Worm (Caenorhabditis elegans) whole organism, L4 larva: Measurements from ENCODE around the gene K09E2.2.

ENCODE experiments used
- F44E2.7 ChIP-seq: fragments of 200-800 bp; sonication (Bioruptor generic); IDR thresholded peaks from 2 replicates; pipeline ENCODE4 v2.1.2; 2022; ENCODE audit warnings: missing genetic modification characterization, missing compliant biosample characterization
- R02D3.7 ChIP-seq: fragments of 150-350 bp; sonication (generic microtip); optimal IDR thresholded peaks from 3 replicates; lab custom pipeline; 2014; ENCODE audit warnings: missing biosample characterization, missing genetic modification characterization
- T20F7.1 ChIP-seq: fragments of 200-800 bp; sonication (Bioruptor generic); optimal IDR thresholded peaks from 2 replicates; lab custom pipeline; 2018; ENCODE audit warnings: mild to moderate bottlenecking, missing genetic modification characterization, missing compliant biosample characterization
- T26A8.4 ChIP-seq: fragments of 200-800 bp; sonication (Bioruptor generic); IDR thresholded peaks from 2 replicates; pipeline ENCODE4 v1.3.6; 2022; ENCODE audit warnings: missing genetic modification characterization, missing compliant biosample characterization
- Y5F2A.4 ChIP-seq: fragments of 200-800 bp; sonication (Bioruptor generic); optimal IDR thresholded peaks from 2 replicates; lab custom pipeline; 2018; ENCODE audit warnings: mild to moderate bottlenecking, missing genetic modification characterization, missing compliant biosample characterization
- Y75B8A.6 ChIP-seq: fragments of 200-800 bp; sonication (Bioruptor generic); IDR thresholded peaks from 2 replicates; pipeline ENCODE4 v1.3.6; 2022; ENCODE audit warnings: missing genetic modification reagents, missing genetic modification characterization, missing compliant biosample characterization
- aha-1 ChIP-seq: fragments of 150-350 bp; peaks from one replicate; lab custom pipeline; 2014; ENCODE audit warnings: missing biosample characterization, missing genetic modification characterization
- aly-2 ChIP-seq: sonication (generic microtip); optimal IDR thresholded peaks from 2 replicates; lab custom pipeline; 2018; ENCODE audit warnings: missing biosample characterization, missing genetic modification characterization
- arid-1 ChIP-seq: fragments of 200-800 bp; sonication (Bioruptor generic); conservative IDR thresholded peaks from 2 replicates; pipeline ENCODE4 v1.3.6; 2022; ENCODE audit warnings: missing genetic modification reagents, missing genetic modification characterization, missing compliant biosample characterization
- attf-4 ChIP-seq: sonication (generic microtip); optimal IDR thresholded peaks from 3 replicates; lab custom pipeline; 2017; ENCODE audit warnings: missing biosample characterization, missing genetic modification characterization
- ceh-20 ChIP-seq: fragments of 200-800 bp; sonication (Bioruptor generic); IDR thresholded peaks from 2 replicates; pipeline ENCODE4 v1.3.6; 2022; ENCODE audit warnings: missing genetic modification reagents, missing genetic modification characterization, missing compliant biosample characterization
- daf-16 ChIP-seq, 3 experiments: sonication (generic microtip); optimal IDR thresholded peaks; 2 replicates each; lab custom pipeline; 2016 to 2017; ENCODE audit warnings: missing genetic modification characterization in 3 of 3, missing genetic modification reagents in 3 of 3, mild to moderate bottlenecking in 2 of 3, missing compliant biosample characterization in 2 of 3, missing biosample characterization in 1 of 3, moderate library complexity in 1 of 3
- daf-19 ChIP-seq: fragments of 200-800 bp; sonication (Bioruptor generic); conservative IDR thresholded peaks from 2 replicates; pipeline ENCODE4 v1.3.6; 2022; ENCODE audit warnings: missing genetic modification characterization, missing compliant biosample characterization
- dmd-8 ChIP-seq: fragments of 200-800 bp; sonication (Bioruptor generic); IDR thresholded peaks from 2 replicates; pipeline ENCODE4 v1.3.6; 2022; ENCODE audit warnings: missing genetic modification characterization, missing compliant biosample characterization
- fkh-10 ChIP-seq: fragments of 150-350 bp; optimal IDR thresholded peaks from 2 replicates; lab custom pipeline; 2014; ENCODE audit warnings: missing biosample characterization, missing genetic modification reagents, missing genetic modification characterization
- hlh-30 ChIP-seq: sonication (generic microtip); optimal IDR thresholded peaks from 2 replicates; lab custom pipeline; 2017; ENCODE audit warnings: antibody characterized with exemption, mild to moderate bottlenecking, missing genetic modification characterization, missing compliant biosample characterization; ENCODE audit not compliant: insufficient read depth
- lin-38 ChIP-seq: fragments of 200-800 bp; sonication (Bioruptor generic); IDR thresholded peaks from 2 replicates; pipeline ENCODE4 v1.3.6; 2022; ENCODE audit warnings: missing genetic modification reagents, missing genetic modification characterization, missing compliant biosample characterization
- mes-2 ChIP-seq: sonication (generic microtip); optimal IDR thresholded peaks from 2 replicates; lab custom pipeline; 2016; ENCODE audit warnings: missing genotype, mild to moderate bottlenecking, missing genetic modification characterization, missing compliant biosample characterization; ENCODE audit not compliant: poor library complexity, severe bottlenecking
- nhr-10 ChIP-seq: fragments of 150-350 bp; optimal IDR thresholded peaks from 2 replicates; lab custom pipeline; 2014; ENCODE audit warnings: missing biosample characterization, missing genetic modification characterization
- nhr-111 ChIP-seq: fragments of 200-800 bp; sonication (Bioruptor generic); optimal IDR thresholded peaks from 2 replicates; lab custom pipeline; 2018; ENCODE audit warnings: mild to moderate bottlenecking, missing genetic modification characterization, missing compliant biosample characterization
- nhr-237 ChIP-seq: sonication (generic microtip); optimal IDR thresholded peaks from 2 replicates; lab custom pipeline; 2017; ENCODE audit warnings: missing biosample characterization, missing genetic modification characterization
- nhr-28 ChIP-seq: fragments of 150-350 bp; optimal IDR thresholded peaks from 2 replicates; lab custom pipeline; 2014; ENCODE audit warnings: missing biosample characterization, missing genetic modification characterization
- nhr-48 ChIP-seq: sonication (generic microtip); optimal IDR thresholded peaks from 2 replicates; lab custom pipeline; 2016; ENCODE audit warnings: mild to moderate bottlenecking, missing genetic modification characterization, missing compliant biosample characterization
- nhr-6 ChIP-seq: fragments of 150-350 bp; optimal IDR thresholded peaks from 2 replicates; lab custom pipeline; 2014; ENCODE audit warnings: missing biosample characterization, missing genetic modification characterization
- php-3 ChIP-seq: fragments of 200-800 bp; sonication (Bioruptor generic); IDR thresholded peaks from 2 replicates; pipeline ENCODE4 v1.3.6; 2022; ENCODE audit warnings: missing genetic modification reagents, missing genetic modification characterization, missing compliant biosample characterization
- saeg-2 ChIP-seq: fragments of 200-800 bp; sonication (Bioruptor generic); IDR thresholded peaks from 2 replicates; pipeline ENCODE4 v1.3.6; 2022; ENCODE audit warnings: missing genetic modification reagents, missing genetic modification characterization, missing compliant biosample characterization
- sdz-12 ChIP-seq: fragments of 200-800 bp; sonication (Bioruptor generic); optimal IDR thresholded peaks from 2 replicates; lab custom pipeline; 2018; ENCODE audit warnings: mild to moderate bottlenecking, missing genetic modification characterization, missing compliant biosample characterization
- skn-1 ChIP-seq: fragments of 150-350 bp; optimal IDR thresholded peaks from 2 replicates; lab custom pipeline; 2014; ENCODE audit warnings: missing biosample characterization, missing genetic modification characterization
- tra-1 ChIP-seq: fragments of 200-800 bp; sonication (Bioruptor generic); IDR thresholded peaks from 2 replicates; pipeline ENCODE4 v1.3.6; 2022; ENCODE audit warnings: missing genetic modification reagents, missing genetic modification characterization, missing compliant biosample characterization
- unc-39 ChIP-seq: sonication (generic microtip); optimal IDR thresholded peaks from 2 replicates; lab custom pipeline; 2017; ENCODE audit warnings: missing biosample characterization, missing genetic modification characterization
- unc-62 ChIP-seq, 3 experiments: fragments of 150-350 bp in 1 of 3; sonication (generic microtip); optimal IDR thresholded peaks in 2 of 3; peaks in 1 of 3; 1 replicate in 1 of 3; 2 replicates in 2 of 3; lab custom pipeline; 2014 to 2017; ENCODE audit warnings: missing biosample characterization in 3 of 3, missing genetic modification characterization in 3 of 3, missing genetic modification reagents in 3 of 3, missing genotype in 1 of 3
- zfp-3 ChIP-seq: fragments of 200-800 bp; sonication (Bioruptor generic); conservative IDR thresholded peaks from 2 replicates; pipeline ENCODE4 v1.3.6; 2022; ENCODE audit warnings: missing genetic modification reagents, missing genetic modification characterization, missing compliant biosample characterization
- ztf-11 ChIP-seq: fragments of 150-350 bp; optimal IDR thresholded peaks from 2 replicates; lab custom pipeline; 2014; ENCODE audit warnings: missing biosample characterization, missing genetic modification characterization

K09E2.2 gene

ce11 chrX:8676088-8676779 is 3.4 kb downstream of the K09E2.2 start (continued):
- TF ChIP-seq daf-16 (GFP tag; optimal IDR thresholded peaks at IDR 0.05; lab: Kevin White, UChicago) (peak in 1 of 2 experiments; percentile 3), daf-16 (tag; optimal IDR thresholded peaks at IDR 0.05; lab: Kevin White, UChicago) (peak; percentile 69), nhr-48 (tag; lab: Kevin White, UChicago) (peak; percentile 86), mes-2 (no peak), T26A8.4 (GFP tag; lab: Robert Waterston, UW) (no peak), nhr-6 (tag; lab: Kevin White, UChicago) (no peak), Y5F2A.4 (GFP tag; lab: Kevin White, UChicago) (no peak), nhr-111 (GFP tag; lab: Kevin White, UChicago) (no peak), lin-38 (GFP tag; lab: Robert Waterston, UW) (no peak), unc-39 (tag; lab: Kevin White, UChicago) (no peak), zfp-3 (GFP tag; lab: Robert Waterston, UW) (no peak)

- TF ChIP-seq aly-2 (tag; lab: Kevin White, UChicago): no peak
- peak in 1 of 2 experiments; percentile 96 for TF ChIP-seq unc-62 (GFP tag; optimal IDR thresholded peaks at IDR 0.05 in 1 of 2; lab: Kevin White, UChicago)
- no peak for TF ChIP-seq unc-62 (tag; optimal IDR thresholded peaks at IDR 0.05; lab: Kevin White, UChicago)
These were observed 4.5 kb downstream of the K09E2.2 start for ce11 chrX:8677320-8677719.

DNA sequence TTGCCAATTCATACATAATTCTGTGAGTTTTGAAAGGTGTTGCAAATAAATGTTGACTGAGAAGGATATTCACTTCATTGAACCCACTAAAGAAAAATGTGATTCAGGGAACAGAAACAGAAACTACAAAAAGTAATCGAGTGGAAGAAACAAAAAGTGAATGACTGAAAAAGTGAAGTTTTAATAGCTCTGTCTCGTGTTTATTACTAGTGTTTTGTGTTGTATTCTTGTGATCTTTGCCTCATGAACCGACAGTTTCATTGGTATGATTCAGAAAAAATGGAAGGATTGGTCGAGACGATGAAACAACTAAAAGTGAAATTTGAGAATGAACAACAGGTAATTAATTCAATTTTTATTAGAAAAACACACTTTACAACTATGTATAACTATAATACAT is 5.0 kb downstream of the K09E2.2 start:
- no peak for TF ChIP-seq nhr-10 (tag; lab: Kevin White, UChicago)
- no peak for TF ChIP-seq T20F7.1 (GFP tag; lab: Kevin White, UChicago)
- no peak for TF ChIP-seq tra-1 (GFP tag; lab: Robert Waterston, UW)
- TF ChIP-seq nhr-28 (tag; lab: Kevin White, UChicago): peak; percentile 58
- no peak for TF ChIP-seq php-3 (GFP tag; lab: Robert Waterston, UW)
- no peak for TF ChIP-seq attf-4 (tag; lab: Kevin White, UChicago)
- no peak for TF ChIP-seq fkh-10 (GFP tag; lab: Kevin White, UChicago)
- TF ChIP-seq hlh-30 (tag; lab: Kevin White, UChicago): peak; percentile 64
- TF ChIP-seq unc-62 (GFP tag; optimal IDR thresholded peaks at IDR 0.05 in 1 of 2; lab: Kevin White, UChicago): peak in 1 of 2 experiments; percentile 37
- no peak for TF ChIP-seq unc-62 (tag; optimal IDR thresholded peaks at IDR 0.05; lab: Kevin White, UChicago)

DNA sequence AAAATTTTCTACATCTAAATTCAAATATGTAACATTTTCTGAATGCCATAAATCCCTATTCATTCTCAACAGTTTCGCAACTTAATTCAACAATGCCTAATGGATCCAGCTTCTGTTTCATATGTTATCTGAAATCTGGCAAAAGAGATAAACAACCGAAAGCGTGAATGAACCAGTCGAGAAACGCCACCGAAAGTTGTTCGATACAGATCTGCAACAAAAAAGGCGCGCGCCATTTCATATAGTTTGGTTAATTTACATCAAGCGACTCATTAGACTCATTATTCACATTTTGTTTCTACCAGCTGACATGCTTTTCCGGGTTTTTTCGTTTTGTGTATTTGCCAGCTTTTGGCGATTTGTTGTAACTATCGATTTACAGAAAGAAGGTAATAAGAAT is 8.7 kb downstream of the K09E2.2 start, which contains the start of gene K09E2.1:
K09E2.1 (plus strand) TSS at position 301 of the 400 bp plus-strand sequence.
- TF ChIP-seq ceh-20 (no peak), Y75B8A.6 (GFP tag; lab: Robert Waterston, UW) (no peak), sdz-12 (GFP tag; lab: Kevin White, UChicago) (no peak), aha-1 (tag; lab: Kevin White, UChicago) (no peak), arid-1 (no peak)

- TF ChIP-seq mes-2 (no peak), F44E2.7 (GFP tag; lab: Robert Waterston, UW) (no peak), R02D3.7 (no peak), nhr-28 (tag; lab: Kevin White, UChicago) (no peak)
- TF ChIP-seq, all 104 proteins: peak for 0
These were observed 24.7 kb downstream of the K09E2.2 start, which contains the start of gene frpr-8 for ce11 chrX:8697517-8697916. frpr-8 (plus strand) TSS chrX:8697817.

DNA sequence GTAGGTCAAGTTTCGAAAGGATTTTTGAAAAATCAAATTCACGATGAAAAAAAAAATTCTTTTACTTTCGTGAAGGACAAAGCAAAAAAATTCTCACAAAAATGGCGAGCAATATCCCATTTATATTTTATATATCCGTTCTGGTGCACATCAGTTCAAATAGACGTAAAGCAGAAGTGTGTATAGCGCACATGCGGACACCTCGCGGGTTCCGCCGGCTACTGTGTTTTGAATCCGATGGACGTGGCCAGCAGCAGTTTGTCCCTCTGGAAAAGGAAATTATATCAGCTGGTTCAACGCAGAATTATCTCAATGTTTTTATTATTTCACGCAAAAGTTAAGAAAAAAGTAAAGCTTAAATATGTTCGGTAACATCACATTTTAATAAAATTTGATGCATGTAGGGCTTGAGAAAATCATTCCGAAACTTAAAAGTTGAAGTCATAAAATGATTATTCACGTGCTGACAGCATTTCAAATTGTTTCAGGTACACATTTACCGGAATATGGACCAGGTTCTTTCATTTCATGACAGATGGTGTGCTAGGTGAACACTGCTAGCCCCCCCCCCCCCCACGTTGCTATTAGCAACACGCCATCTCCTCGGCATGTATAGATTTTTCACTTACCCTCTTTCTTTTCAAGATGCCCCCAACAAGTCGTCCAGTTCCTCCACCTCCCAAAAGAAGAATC is 30.9 kb downstream of the K09E2.2 start, which contains the start of gene jbts-14:
jbts-14 (plus strand) TSS at position 643 of the 693 bp plus-strand sequence.
- TF ChIP-seq arid-1: no peak
- TF ChIP-seq unc-39 (tag; lab: Kevin White, UChicago): no peak
- no peak for TF ChIP-seq saeg-2 (GFP tag; lab: Robert Waterston, UW)
- no peak for TF ChIP-seq ztf-11
- no peak for TF ChIP-seq skn-1 (tag; lab: Kevin White, UChicago)
- no peak for TF ChIP-seq daf-19
- TF ChIP-seq nhr-237 (tag; lab: Kevin White, UChicago): no peak
- no peak for TF ChIP-seq dmd-8 (GFP tag; lab: Robert Waterston, UW)
- TF ChIP-seq, all 104 proteins: peak for 0
